Worm (Caenorhabditis elegans): Measurements from ENCODE around the gene B0361.11.

Gene B0361.11

DNA sequence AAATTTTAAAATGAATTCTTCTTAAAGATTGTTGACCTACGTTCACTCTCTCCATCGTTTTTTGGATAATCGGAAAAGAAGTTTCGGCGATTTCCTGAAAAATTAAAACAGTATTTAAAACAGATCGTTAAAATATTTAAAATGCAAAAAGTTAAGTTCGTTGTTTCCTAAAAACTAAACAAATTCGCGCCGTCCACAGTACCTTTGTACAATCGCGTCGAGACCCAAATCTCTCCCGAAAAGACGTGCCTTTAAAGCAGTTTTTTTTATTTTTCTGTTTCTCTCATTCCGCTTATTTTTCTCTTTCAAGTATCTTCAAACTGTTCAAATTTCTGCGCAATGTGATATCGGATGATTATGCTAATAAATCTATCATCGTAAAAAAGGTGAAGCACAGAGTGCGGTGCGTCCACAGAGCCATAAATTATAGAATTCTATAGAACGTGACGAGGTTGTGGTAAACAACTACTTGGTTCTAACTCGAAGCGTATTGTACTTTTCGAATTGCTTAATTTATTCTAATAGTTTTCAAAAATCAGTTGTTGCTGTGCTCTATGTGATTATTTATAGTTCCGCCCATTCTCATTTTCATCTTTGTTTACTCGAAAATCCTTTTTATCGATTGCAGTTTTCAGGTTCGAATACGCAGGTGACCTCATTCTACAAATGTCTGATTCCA is 33.4 kb downstream of the B0361.11 start, which contains the start of the genes F56C9.6 and F56C9.3:
Gene F56C9.6, minus strand, starts transcription at position 112 of the 679 bp plus-strand sequence.
Gene F56C9.3, plus strand, starts transcription at position 629 of the 679 bp plus-strand sequence.
- TF ChIP-seq ceh-48 (tag; optimal IDR thresholded peaks at IDR 0.05) (no peak), ahr-1 (tag; optimal IDR thresholded peaks at IDR 0.05) (no peak), elt-2 (tag; optimal IDR thresholded peaks at IDR 0.05) (no peak), ceh-31 (tag; optimal IDR thresholded peaks at IDR 0.05) (no peak), pha-4 (tag; optimal IDR thresholded peaks at IDR 0.05) (no peak), tbx-2 (tag; optimal IDR thresholded peaks at IDR 0.05) (no peak), C08G9.2 (tag; optimal IDR thresholded peaks at IDR 0.05) (no peak), ref-2 (tag; optimal IDR thresholded peaks at IDR 0.05) (no peak), che-1 (tag; optimal IDR thresholded peaks at IDR 0.05) (no peak), mec-3 (tag; optimal IDR thresholded peaks at IDR 0.05; ENCODE audit: borderline replicate concordance) (no peak), pax-1 (tag; optimal IDR thresholded peaks at IDR 0.05) (no peak), rnt-1 (tag; optimal IDR thresholded peaks at IDR 0.05) (no peak), ceh-14 (tag; optimal IDR thresholded peaks at IDR 0.05) (no peak), pag-3 (tag; optimal IDR thresholded peaks at IDR 0.05; ENCODE audit: borderline replicate concordance) (no peak), unc-55 (GFP tag; optimal IDR thresholded peaks at IDR 0.05) (no peak), unc-42 (tag; optimal IDR thresholded peaks at IDR 0.05) (no peak), nhr-11 (tag; optimal IDR thresholded peaks at IDR 0.05) (no peak)

ce11 chrIII:7314473-7314872 is 37.1 kb downstream of the B0361.11 start:
- TF ChIP-seq ceh-31 (tag; optimal IDR thresholded peaks at IDR 0.05): no peak
- no peak for TF ChIP-seq ceh-19 (GFP tag; optimal IDR thresholded peaks at IDR 0.05)
- no peak for TF ChIP-seq hlh-30 (tag; optimal IDR thresholded peaks at IDR 0.05; ENCODE audit: insufficient read depth)

DNA sequence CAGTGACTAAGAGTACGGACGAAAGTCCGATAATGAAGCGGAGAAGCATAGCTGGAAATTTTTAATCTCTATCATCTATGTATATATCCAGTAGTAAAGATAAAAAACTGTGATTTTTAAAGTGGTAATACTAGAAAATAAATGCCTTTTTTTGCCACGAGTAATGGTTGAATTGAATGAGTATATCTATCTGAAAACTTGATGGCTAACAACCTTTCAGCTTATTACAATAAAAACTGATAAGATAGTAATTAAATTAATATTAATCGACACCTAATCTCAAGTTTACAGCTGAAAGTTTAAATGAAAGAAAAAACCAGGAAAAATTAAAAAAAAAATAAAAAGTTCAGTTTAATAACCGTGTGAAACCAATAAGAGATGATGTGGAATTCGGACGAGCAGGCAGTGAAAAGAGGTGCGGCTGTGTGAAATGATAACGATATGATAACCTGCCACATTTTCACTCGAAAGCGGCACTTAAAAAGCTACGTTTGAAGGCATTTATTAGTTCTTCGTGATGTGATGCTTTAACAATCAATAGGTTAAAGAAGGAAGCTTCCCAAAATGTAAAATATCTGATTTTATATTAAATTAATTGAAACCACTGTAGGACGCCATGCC is 37.6 kb downstream of the B0361.11 start, which contains the start of gene nspg-6:
Gene nspg-6, minus strand, starts transcription at position 51 of the 621 bp plus-strand sequence.
- TF ChIP-seq unc-42 (tag; optimal IDR thresholded peaks at IDR 0.05) (no peak), sox-4 (tag; optimal IDR thresholded peaks at IDR 0.05) (no peak), ceh-9 (tag; optimal IDR thresholded peaks at IDR 0.05) (no peak), ceh-2 (tag; optimal IDR thresholded peaks at IDR 0.05) (no peak), pqm-1 (tag; optimal IDR thresholded peaks at IDR 0.05) (no peak), ceh-48 (tag; optimal IDR thresholded peaks at IDR 0.05) (no peak), ahr-1 (tag; optimal IDR thresholded peaks at IDR 0.05) (no peak), hlh-8 (tag; optimal IDR thresholded peaks at IDR 0.05) (no peak), tbx-7 (tag; optimal IDR thresholded peaks at IDR 0.05) (no peak), ceh-22 (tag; optimal IDR thresholded peaks at IDR 0.05) (no peak)

ce11 chrIII:7317354-7317753 is 40.0 kb downstream of the B0361.11 start:
- no peak for TF ChIP-seq unc-55 (GFP tag; optimal IDR thresholded peaks at IDR 0.05)
- TF ChIP-seq ceh-31 (tag; optimal IDR thresholded peaks at IDR 0.05): no peak
- no peak for TF ChIP-seq ama-1 (optimal IDR thresholded peaks at IDR 0.05)
- no peak for TF ChIP-seq gmeb-2 (tag; optimal IDR thresholded peaks at IDR 0.05)
- peak; percentile 14 for TF ChIP-seq pax-1 (tag; optimal IDR thresholded peaks at IDR 0.05)
- TF ChIP-seq unc-3 (GFP tag; conservative IDR thresholded peaks at IDR 0.05): no peak
- no peak for TF ChIP-seq unc-3 (tag; optimal IDR thresholded peaks at IDR 0.05)
- TF ChIP-seq lim-6 (tag; optimal IDR thresholded peaks at IDR 0.05): no peak
- TF ChIP-seq nhr-232 (tag; optimal IDR thresholded peaks at IDR 0.05): no peak
- TF ChIP-seq ceh-48 (tag; optimal IDR thresholded peaks at IDR 0.05): no peak
- TF ChIP-seq T23F11.4 (GFP tag; optimal IDR thresholded peaks at IDR 0.05): no peak
- TF ChIP-seq hlh-6 (tag; optimal IDR thresholded peaks at IDR 0.05): no peak
- no peak for TF ChIP-seq ceh-2 (tag; optimal IDR thresholded peaks at IDR 0.05)
- TF ChIP-seq ceh-45 (GFP tag; IDR thresholded peaks at IDR 0.05): no peak
- peak; percentile 33 for TF ChIP-seq ceh-19 (GFP tag; optimal IDR thresholded peaks at IDR 0.05)
- TF ChIP-seq ref-2 (tag; optimal IDR thresholded peaks at IDR 0.05): no peak
- no peak for TF ChIP-seq pha-4 (tag; optimal IDR thresholded peaks at IDR 0.05)
- no peak for TF ChIP-seq pag-3 (tag; optimal IDR thresholded peaks at IDR 0.05; ENCODE audit: borderline replicate concordance)
